Fruit fly (Drosophila melanogaster) whole organism, pupa: ENCODE data around the gene CG10077.

Experiments
- CG10348 ChIP-seq: fragments of 200-800 bp; sonication (Bioruptor generic); IDR thresholded peaks from 2 replicates; pipeline ENCODE4 v1.3.6; 2022; ENCODE audit warnings: missing biosample characterization, missing genetic modification characterization
- CG14655 ChIP-seq: fragments of 200-800 bp; sonication (Bioruptor generic); optimal IDR thresholded peaks from 3 replicates; lab custom pipeline; 2017; ENCODE audit warnings: mild to moderate bottlenecking, missing biosample characterization, missing genetic modification reagents, missing genetic modification characterization
- CG17806 ChIP-seq: fragments of 200-800 bp; sonication (Bioruptor generic); optimal IDR thresholded peaks from 2 replicates; lab custom pipeline; 2018; ENCODE audit warnings: missing biosample characterization, mild to moderate bottlenecking, missing genetic modification characterization, moderate library complexity
- CG34367 ChIP-seq: fragments of 200-800 bp; sonication (Bioruptor generic); optimal IDR thresholded peaks from 2 replicates; lab custom pipeline; 2018; ENCODE audit warnings: missing biosample characterization, mild to moderate bottlenecking, missing genetic modification characterization
- CG4496 ChIP-seq: fragments of 200-800 bp; sonication (Bioruptor generic); IDR thresholded peaks from 3 replicates; pipeline ENCODE4 v1.3.6; 2022; ENCODE audit warnings: missing biosample characterization, missing genetic modification characterization
- CG8159 ChIP-seq: fragments of 200-800 bp; sonication (Bioruptor generic); optimal IDR thresholded peaks from 3 replicates; lab custom pipeline; 2018; ENCODE audit warnings: missing biosample characterization, mild to moderate bottlenecking, missing genetic modification characterization, moderate library complexity
- CG8301 ChIP-seq: fragments of 200-800 bp; sonication (Bioruptor generic); optimal IDR thresholded peaks from 2 replicates; lab custom pipeline; 2018; ENCODE audit warnings: missing biosample characterization, mild to moderate bottlenecking, missing genetic modification characterization
- CG9948 ChIP-seq: fragments of 200-800 bp; sonication (Bioruptor generic); optimal IDR thresholded peaks from 2 replicates; lab custom pipeline; 2018; ENCODE audit warnings: missing biosample characterization, mild to moderate bottlenecking, missing genetic modification characterization, moderate library complexity
- D1 ChIP-seq: fragments of 200-800 bp; sonication (Bioruptor generic); optimal IDR thresholded peaks from 2 replicates; lab custom pipeline; 2018; ENCODE audit warnings: missing biosample characterization, mild to moderate bottlenecking, missing genetic modification characterization, moderate library complexity
- Ets98B ChIP-seq: fragments of 200-800 bp; sonication (Bioruptor generic); IDR thresholded peaks from 2 replicates; pipeline ENCODE4 v1.3.6; 2022; ENCODE audit warnings: missing biosample characterization, missing genetic modification characterization
- Pif1B ChIP-seq: fragments of 200-800 bp; sonication (Bioruptor generic); optimal IDR thresholded peaks from 3 replicates; lab custom pipeline; 2016; ENCODE audit warnings: missing biosample characterization, missing genetic modification characterization
- Snoo ChIP-seq: fragments of 200-800 bp; sonication (Bioruptor generic); optimal IDR thresholded peaks from 3 replicates; lab custom pipeline; 2017; ENCODE audit warnings: missing biosample characterization, mild to moderate bottlenecking, missing genetic modification characterization, inconsistent platforms
- gl ChIP-seq: fragments of 200-800 bp; sonication (Bioruptor generic); optimal IDR thresholded peaks from 2 replicates; lab custom pipeline; 2018; ENCODE audit warnings: missing biosample characterization, mild to moderate bottlenecking, missing genetic modification characterization
- rn ChIP-seq: fragments of 200-800 bp; sonication (Bioruptor generic); IDR thresholded peaks from 2 replicates; pipeline ENCODE4 v1.3.6; 2022; ENCODE audit warnings: missing biosample characterization, missing genetic modification characterization

DNA sequence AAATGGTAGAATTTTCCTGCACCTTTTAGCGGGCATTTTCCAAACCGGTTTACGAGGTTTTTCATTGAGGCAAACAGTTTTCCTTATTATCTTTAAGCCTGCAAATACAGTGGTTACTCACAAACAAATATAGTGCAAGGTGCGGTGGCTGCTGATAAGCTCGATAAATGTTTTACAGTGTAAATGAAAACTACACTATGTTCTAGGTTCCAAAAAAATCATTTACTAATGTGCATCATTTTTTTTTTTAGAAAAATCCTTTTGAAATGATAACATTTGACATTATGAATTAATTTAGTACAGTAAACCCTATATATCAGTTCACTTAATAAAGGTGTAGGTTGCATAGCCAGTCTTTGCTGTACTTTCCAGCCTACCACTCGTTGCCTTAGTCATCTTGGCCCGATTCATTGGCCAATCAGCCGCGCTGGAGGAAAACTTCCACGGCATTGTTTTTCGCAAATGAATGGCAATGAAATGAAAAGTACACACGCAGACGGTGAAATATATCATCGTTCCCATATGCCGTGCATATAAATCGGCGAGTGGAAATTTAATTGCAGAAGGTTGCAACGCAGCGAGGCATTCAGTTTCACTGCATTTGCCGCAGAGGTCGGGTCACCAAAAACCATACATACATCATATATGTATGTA is 22.5 kb upstream of the CG10077 start:
- no peak for TF ChIP-seq CG34367 (tag; lab: Kevin White, UChicago)
- TF ChIP-seq CG8301 (tag; lab: Kevin White, UChicago) = peak; percentile 54
- no peak for TF ChIP-seq CG10348 (GFP tag; lab: Robert Waterston, UW)
- TF ChIP-seq Pif1B (GFP tag; lab: Kevin White, UChicago) = no peak
- TF ChIP-seq CG14655 (GFP tag; lab: Kevin White, UChicago) = peak; percentile 50
- peak; percentile 48; the same call in 1 of the 2 replicates for TF ChIP-seq rn
- TF ChIP-seq CG8159 = peak; percentile 40
- no peak for TF ChIP-seq gl
- no peak for TF ChIP-seq CG17806 (tag; lab: Kevin White, UChicago)
- TF ChIP-seq Ets98B (GFP tag; lab: Robert Waterston, UW) = no peak
- TF ChIP-seq CG9948 (tag; lab: Kevin White, UChicago) = no peak
- TF ChIP-seq D1 (tag; lab: Kevin White, UChicago) = no peak
- peak; percentile 49; the same call in 2 of the 3 replicates for TF ChIP-seq CG4496 (GFP tag; lab: Robert Waterston, UW)
- TF ChIP-seq Snoo (tag; lab: Kevin White, UChicago) = no peak
